Worm (Caenorhabditis elegans) whole organism, mixed stage, embryonic: ENCODE measurements around the gene D2024.4.

ENCODE experiments used
- M03D4.4 ChIP-seq: sonication (generic microtip); optimal IDR thresholded peaks from 2 replicates; lab custom pipeline; 2017; ENCODE audit warnings: mild to moderate bottlenecking, missing genetic modification characterization, missing compliant biosample characterization
- bed-3 ChIP-seq: fragments of 200-800 bp; sonication (Bioruptor generic); optimal IDR thresholded peaks from 3 replicates; lab custom pipeline; 2018; ENCODE audit warnings: mild to moderate bottlenecking, missing genetic modification characterization, moderate library complexity, missing compliant biosample characterization
- blmp-1 ChIP-seq: fragments of 150-350 bp; optimal IDR thresholded peaks from 2 replicates; lab custom pipeline; 2014; ENCODE audit warnings: missing biosample characterization, missing genetic modification characterization
- ceh-39 ChIP-seq: fragments of 150-350 bp; optimal IDR thresholded peaks from 2 replicates; lab custom pipeline; 2014; ENCODE audit warnings: missing biosample characterization, missing genetic modification characterization
- ceh-43 ChIP-seq: fragments of 200-800 bp; sonication (Bioruptor generic); optimal IDR thresholded peaks from 2 replicates; lab custom pipeline; 2018; ENCODE audit warnings: mild to moderate bottlenecking, missing genetic modification characterization, moderate library complexity, missing compliant biosample characterization
- ceh-83 ChIP-seq: fragments of 200-800 bp; sonication (Bioruptor generic); optimal IDR thresholded peaks from 2 replicates; lab custom pipeline; 2018; ENCODE audit warnings: mild to moderate bottlenecking, missing genetic modification characterization, missing compliant biosample characterization
- ces-1 ChIP-seq: fragments of 150-350 bp; optimal IDR thresholded peaks from 2 replicates; lab custom pipeline; 2014; ENCODE audit warnings: missing biosample characterization, missing genetic modification reagents, missing genetic modification characterization
- cnd-1 ChIP-seq: fragments of 200-800 bp; sonication (Bioruptor generic); optimal IDR thresholded peaks from 2 replicates; lab custom pipeline; 2018; ENCODE audit warnings: mild to moderate bottlenecking, missing genetic modification characterization, missing compliant biosample characterization
- drap-1 ChIP-seq: fragments of 200-800 bp; sonication (Bioruptor generic); optimal IDR thresholded peaks from 3 replicates; lab custom pipeline; 2018; ENCODE audit warnings: mild to moderate bottlenecking, missing genetic modification characterization, missing compliant biosample characterization
- elt-1 ChIP-seq: sonication (generic microtip); optimal IDR thresholded peaks from 2 replicates; lab custom pipeline; 2017; ENCODE audit warnings: missing genetic modification characterization, mild to moderate bottlenecking, missing compliant biosample characterization, antibody characterized with exemption, moderate library complexity, borderline replicate concordance; ENCODE audit not compliant: insufficient read depth
- elt-3 ChIP-seq: fragments of 150-350 bp; optimal IDR thresholded peaks from 2 replicates; lab custom pipeline; 2014; ENCODE audit warnings: missing biosample characterization, missing genetic modification characterization
- flh-1 ChIP-seq: fragments of 200-800 bp; sonication (Bioruptor generic); optimal IDR thresholded peaks from 2 replicates; lab custom pipeline; 2018; ENCODE audit warnings: mild to moderate bottlenecking, missing genetic modification characterization, moderate library complexity, missing compliant biosample characterization
- hlh-1 ChIP-seq: fragments of 150-350 bp; optimal IDR thresholded peaks from 2 replicates; lab custom pipeline; 2014; ENCODE audit warnings: missing biosample characterization, missing genetic modification reagents, missing genetic modification characterization
- lin-13 ChIP-seq: fragments of 150-350 bp; optimal IDR thresholded peaks from 2 replicates; lab custom pipeline; 2014; ENCODE audit warnings: missing biosample characterization, missing genetic modification characterization
- lin-32 ChIP-seq: fragments of 200-800 bp; sonication (Bioruptor generic); optimal IDR thresholded peaks from 2 replicates; lab custom pipeline; 2018; ENCODE audit warnings: mild to moderate bottlenecking, missing genetic modification characterization, missing compliant biosample characterization
- lsy-2 ChIP-seq: fragments of 150-350 bp; optimal IDR thresholded peaks from 2 replicates; lab custom pipeline; 2014; ENCODE audit warnings: missing biosample characterization, missing genetic modification characterization
- mab-5 ChIP-seq: fragments of 150-350 bp; optimal IDR thresholded peaks from 2 replicates; lab custom pipeline; 2014; ENCODE audit warnings: missing biosample characterization, missing genetic modification characterization
- mep-1 ChIP-seq: fragments of 150-350 bp; optimal IDR thresholded peaks from 2 replicates; lab custom pipeline; 2017; ENCODE audit warnings: missing biosample characterization, missing genetic modification reagents, missing genetic modification characterization, inconsistent platforms
- nhr-12 ChIP-seq: fragments of 150-350 bp; optimal IDR thresholded peaks from 2 replicates; lab custom pipeline; 2014; ENCODE audit warnings: missing biosample characterization, missing genetic modification characterization
- nhr-237 ChIP-seq: fragments of 150-350 bp; optimal IDR thresholded peaks from 2 replicates; lab custom pipeline; 2014; ENCODE audit warnings: missing biosample characterization, missing genetic modification characterization
- nhr-76 ChIP-seq: sonication (generic microtip); optimal IDR thresholded peaks from 2 replicates; lab custom pipeline; 2017; ENCODE audit warnings: missing biosample characterization, missing genetic modification characterization
- pha-4 ChIP-seq: fragments of 150-350 bp; optimal IDR thresholded peaks from 2 replicates; lab custom pipeline; 2018; ENCODE audit warnings: missing biosample characterization, missing genetic modification reagents, missing genetic modification characterization
- sem-2 ChIP-seq: fragments of 200-800 bp; sonication (Bioruptor generic); optimal IDR thresholded peaks from 2 replicates; lab custom pipeline; 2018; ENCODE audit warnings: mild to moderate bottlenecking, missing genetic modification characterization, missing compliant biosample characterization
- snpc-4 ChIP-seq: fragments of 150-350 bp; optimal IDR thresholded peaks from 2 replicates; lab custom pipeline; 2014; ENCODE audit warnings: missing biosample characterization, missing genetic modification characterization
- sptf-1 ChIP-seq: sonication (generic microtip); optimal IDR thresholded peaks from 2 replicates; lab custom pipeline; 2017; ENCODE audit warnings: mild to moderate bottlenecking, missing genetic modification characterization, moderate library complexity, missing compliant biosample characterization
- tbx-8 ChIP-seq: fragments of 200-800 bp; sonication (Bioruptor generic); optimal IDR thresholded peaks from 2 replicates; lab custom pipeline; 2018; ENCODE audit warnings: mild to moderate bottlenecking, missing genetic modification characterization, moderate library complexity, missing compliant biosample characterization
- unc-39 ChIP-seq: fragments of 150-350 bp; optimal IDR thresholded peaks from 2 replicates; lab custom pipeline; 2014; ENCODE audit warnings: missing biosample characterization, missing genetic modification characterization
- unc-62 ChIP-seq: fragments of 150-350 bp; optimal IDR thresholded peaks from 2 replicates; lab custom pipeline; 2014; ENCODE audit warnings: missing biosample characterization, missing genetic modification reagents, missing genetic modification characterization
- zip-8 ChIP-seq: fragments of 150-350 bp; optimal IDR thresholded peaks from 2 replicates; lab custom pipeline; 2014; ENCODE audit warnings: missing biosample characterization, missing genetic modification characterization
- ztf-11 ChIP-seq: fragments of 150-350 bp; optimal IDR thresholded peaks from 2 replicates; lab custom pipeline; 2014; ENCODE audit warnings: missing biosample characterization, missing genetic modification characterization

D2024.4 gene

DNA sequence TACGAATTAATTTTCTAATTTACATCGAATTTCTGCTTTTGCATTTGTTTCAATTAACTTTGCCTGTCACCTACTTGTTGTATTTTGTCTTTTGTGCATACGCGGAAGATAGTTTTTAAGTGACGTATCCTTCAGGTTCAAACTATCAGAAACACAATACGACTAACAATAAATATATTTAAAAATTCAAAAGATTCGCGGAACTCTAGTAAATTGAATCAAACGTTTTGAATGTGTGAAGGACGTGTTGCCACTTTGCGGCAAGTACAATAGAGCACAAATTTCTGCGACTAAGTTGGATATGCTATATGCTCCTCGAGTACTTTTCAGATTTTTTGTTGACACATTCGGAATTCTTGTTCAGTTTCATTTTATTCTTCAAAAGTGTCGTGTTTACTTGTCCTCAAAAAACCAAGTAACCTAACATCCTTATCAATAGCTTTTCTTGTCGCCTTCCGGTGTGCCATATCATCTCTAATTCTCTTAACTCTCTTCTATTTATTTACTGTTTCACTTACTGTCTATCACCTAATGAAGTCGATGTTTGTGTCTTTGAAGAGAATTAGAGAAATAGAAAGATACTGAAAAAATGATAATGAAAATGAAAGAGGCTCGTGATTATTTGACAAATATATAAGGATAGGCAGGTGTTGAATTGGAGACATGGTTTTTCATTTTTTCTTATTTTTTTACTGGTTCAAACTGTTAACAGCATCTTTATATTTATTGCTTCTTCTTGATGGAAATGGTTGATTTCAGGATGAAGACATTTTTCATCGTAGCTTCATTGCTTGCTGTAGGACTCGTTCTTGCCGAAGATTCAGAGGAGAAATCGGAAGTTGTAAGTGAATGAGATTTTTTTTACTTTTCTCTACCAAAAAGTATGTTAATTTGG is 42.3 kb upstream of the D2024.4 start, which contains the start of gene srlf-7:
Gene srlf-7 (plus strand): TSS at position 760 of the 895 bp plus-strand sequence.
- TF ChIP-seq nhr-76 (tag; lab: Kevin White, UChicago) = no peak
- TF ChIP-seq ces-1 (GFP tag; lab: Kevin White, UChicago) = peak; percentile 69

DNA sequence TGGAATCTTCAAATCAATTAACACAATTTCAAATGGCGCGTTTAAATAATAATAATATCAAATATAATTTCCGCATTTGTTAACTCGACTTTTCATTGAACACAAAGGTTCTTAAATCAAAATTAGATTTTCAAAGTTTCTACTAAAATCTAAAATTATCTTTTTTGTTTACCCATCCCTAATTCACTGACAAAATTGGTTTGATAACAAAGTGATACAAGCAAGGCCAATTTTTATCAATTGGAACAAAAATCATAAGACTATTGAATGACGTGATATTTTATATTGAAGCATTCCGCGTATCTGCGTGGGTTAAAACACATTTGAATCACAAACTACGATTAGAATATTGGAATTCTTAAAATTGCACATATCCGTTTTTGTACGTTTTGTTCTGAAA is 40.6 kb upstream of the D2024.4 start:
- TF ChIP-seq M03D4.4 (tag; lab: Kevin White, UChicago) = no peak
- TF ChIP-seq cnd-1 (tag; lab: Kevin White, UChicago) = no peak
- TF ChIP-seq unc-39 = no peak
- no peak for TF ChIP-seq lin-32
- TF ChIP-seq bed-3 (GFP tag; lab: Kevin White, UChicago) = no peak
- TF ChIP-seq mab-5 (tag; lab: Kevin White, UChicago) = no peak
- no peak for TF ChIP-seq ztf-11
- TF ChIP-seq tbx-8 (GFP tag; lab: Kevin White, UChicago) = no peak
- no peak for TF ChIP-seq nhr-237
- no peak for TF ChIP-seq elt-3 (tag; lab: Kevin White, UChicago)
- no peak for TF ChIP-seq lin-13 (tag; lab: Kevin White, UChicago)
- no peak for TF ChIP-seq snpc-4
- no peak for TF ChIP-seq elt-1
- TF ChIP-seq hlh-1 (tag; lab: Kevin White, UChicago) = no peak
- no peak for TF ChIP-seq ces-1 (GFP tag; lab: Kevin White, UChicago)
- TF ChIP-seq drap-1 (GFP tag; lab: Kevin White, UChicago) = no peak

DNA sequence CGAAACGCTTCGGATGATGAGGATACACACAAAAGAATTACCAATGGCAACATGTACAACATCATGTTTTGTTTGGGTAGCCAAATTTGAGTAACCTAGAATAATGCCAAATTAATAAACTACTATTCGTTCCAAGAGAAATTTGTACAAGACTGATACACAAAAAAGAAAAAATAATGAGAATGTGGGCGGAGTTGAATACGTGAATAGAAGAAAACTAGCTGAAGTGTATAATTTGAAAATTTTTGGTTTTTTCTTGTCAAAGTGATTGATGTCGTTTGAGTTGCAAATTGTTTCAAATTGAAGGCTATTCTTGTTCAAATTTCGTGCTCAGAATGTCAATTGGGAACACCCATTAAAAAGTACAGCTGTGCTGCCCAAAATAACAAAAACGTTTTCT is 39.3 kb upstream of the D2024.4 start, which contains the start of gene R13A1.5:
Gene R13A1.5 (minus strand): TSS at position 101 of the 400 bp plus-strand sequence.
- TF ChIP-seq nhr-76 (tag; lab: Kevin White, UChicago) (no peak), mab-5 (tag; lab: Kevin White, UChicago) (no peak), lsy-2 (tag; lab: Kevin White, UChicago) (no peak), blmp-1 (tag; lab: Kevin White, UChicago) (no peak), unc-39 (no peak), ceh-83 (GFP tag; lab: Kevin White, UChicago) (no peak), cnd-1 (tag; lab: Kevin White, UChicago) (no peak), elt-3 (tag; lab: Kevin White, UChicago) (no peak), pha-4 (tag; lab: Kevin White, UChicago) (no peak), drap-1 (GFP tag; lab: Kevin White, UChicago) (no peak), sem-2 (GFP tag; lab: Kevin White, UChicago) (no peak), bed-3 (GFP tag; lab: Kevin White, UChicago) (no peak), nhr-237 (no peak), lin-32 (no peak), lin-13 (tag; lab: Kevin White, UChicago) (no peak)

DNA sequence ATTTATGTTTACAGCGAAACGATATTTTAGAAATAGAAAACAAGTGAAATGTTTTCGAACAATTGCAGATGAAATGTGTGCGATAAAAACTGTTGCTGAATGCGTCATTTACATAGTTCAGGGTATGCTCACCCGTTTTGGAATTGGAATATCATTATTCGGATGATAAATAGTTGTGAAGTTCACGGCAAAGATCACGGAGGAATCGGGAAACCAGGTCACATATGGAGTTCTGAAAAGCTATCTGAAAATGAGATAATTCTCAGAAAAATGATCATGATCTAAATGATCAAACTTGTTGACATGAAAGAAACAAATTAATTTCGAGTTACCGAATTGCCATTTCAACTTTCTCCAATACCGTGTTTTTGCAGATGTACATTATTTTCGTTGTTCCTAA is 35.3 kb upstream of the D2024.4 start, which contains the start of gene best-16:
Gene best-16 (minus strand): TSS at position 101 of the 400 bp plus-strand sequence.
- TF ChIP-seq ceh-43 (GFP tag; lab: Kevin White, UChicago) (no peak), mab-5 (tag; lab: Kevin White, UChicago) (no peak), ceh-83 (GFP tag; lab: Kevin White, UChicago) (no peak), cnd-1 (tag; lab: Kevin White, UChicago) (no peak), nhr-12 (no peak), unc-62 (GFP tag; lab: Kevin White, UChicago) (no peak), ceh-39 (no peak), lsy-2 (tag; lab: Kevin White, UChicago) (no peak), hlh-1 (tag; lab: Kevin White, UChicago) (no peak), lin-32 (no peak), sptf-1 (no peak), M03D4.4 (tag; lab: Kevin White, UChicago) (no peak), mep-1 (tag; lab: Kevin White, UChicago) (no peak), pha-4 (tag; lab: Kevin White, UChicago) (no peak), flh-1 (GFP tag; lab: Kevin White, UChicago) (no peak), zip-8 (tag; lab: Kevin White, UChicago) (no peak)
